Fruit fly (Drosophila melanogaster): Measurements from ENCODE around the gene Phlpp.
A peak's percentile ranks its signal among the peaks of the same experiment; 100 is the strongest.

Phlpp gene

DNA sequence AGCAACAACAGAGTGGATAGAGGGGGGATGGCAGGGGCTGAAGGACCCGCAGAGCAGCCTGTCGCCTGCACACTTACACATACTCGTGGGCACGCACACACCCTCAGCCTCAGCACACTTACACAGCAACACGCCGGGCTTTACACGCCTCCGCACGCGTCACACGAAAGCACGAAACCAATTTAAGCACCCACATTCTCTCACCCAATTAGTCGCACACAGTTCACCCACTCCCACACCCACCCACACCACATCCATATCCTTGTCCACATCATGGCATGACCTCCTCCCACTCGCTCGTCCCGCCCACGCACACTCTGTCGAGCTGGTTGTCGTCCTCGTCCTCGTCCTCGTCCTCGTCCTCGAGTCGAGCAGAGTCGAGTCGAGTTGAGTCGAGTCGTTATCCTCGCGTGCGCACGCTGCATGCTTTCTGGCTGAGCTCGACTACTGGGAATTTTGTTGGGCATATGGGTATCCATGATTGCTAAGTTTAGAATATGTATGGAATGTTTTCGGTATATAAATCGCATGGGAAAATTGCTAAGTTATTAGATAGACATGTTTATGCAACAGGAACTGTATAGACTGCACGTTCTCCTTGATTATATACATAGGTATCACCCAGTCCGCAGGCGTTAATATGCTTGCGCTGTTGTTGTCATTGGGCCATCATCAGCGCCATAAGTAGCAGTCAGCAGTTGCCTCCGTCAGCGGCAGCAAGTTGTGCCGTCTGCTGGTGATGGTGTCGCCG, 46.9 kb upstream of the Phlpp start (continued):
- TF ChIP-seq ash1 (GFP tag; optimal IDR thresholded peaks at IDR 0.05) (peak; percentile 13), GATAe (GFP tag; conservative IDR thresholded peaks at IDR 0.05) (0 out of 2 replicates have a peak, but pooled peaks have one; percentile 15), CG30431 (GFP tag; optimal IDR thresholded peaks at IDR 0.05) (peak; percentile 43), Max (GFP tag; optimal IDR thresholded peaks at IDR 0.05) (peak; percentile 55), fu2 (GFP tag; optimal IDR thresholded peaks at IDR 0.05) (peak; percentile 76), chn (GFP tag; optimal IDR thresholded peaks at IDR 0.05) (peak; percentile 74), Gsc (GFP tag; IDR thresholded peaks at IDR 0.05) (peak; percentile 66), Dp (GFP tag; optimal IDR thresholded peaks at IDR 0.05) (no peak), vnd (GFP tag; IDR thresholded peaks at IDR 0.05; ENCODE audit: partially characterized antibody) (no peak), CG8944 (GFP tag; optimal IDR thresholded peaks at IDR 0.05) (peak; percentile 81), CG10366 (GFP tag; IDR thresholded peaks at IDR 0.05) (peak; percentile 88), NK7.1 (GFP tag; optimal IDR thresholded peaks at IDR 0.05) (peak; percentile 56), abd-A (tag; optimal IDR thresholded peaks at IDR 0.05) (peak; percentile 96), danr (GFP tag; IDR thresholded peaks at IDR 0.05) (peak; percentile 71), MTF-1 (GFP tag; optimal IDR thresholded peaks at IDR 0.05; ENCODE audit: borderline replicate concordance) (peak; percentile 33), CG3281 (GFP tag; optimal IDR thresholded peaks at IDR 0.05) (peak; percentile 79), bowl (GFP tag; IDR thresholded peaks at IDR 0.05) (peak; percentile 63; the same call in 1 of the 2 replicates), CG9215 (GFP tag; IDR thresholded peaks at IDR 0.05) (peak; percentile 78), CoRest (tag; optimal IDR thresholded peaks at IDR 0.05) (peak; percentile 84), lab (GFP tag; optimal IDR thresholded peaks at IDR 0.05) (peak; percentile 92), sd (tag; optimal IDR thresholded peaks at IDR 0.05) (peak; percentile 64), CG9817 (tag; optimal IDR thresholded peaks at IDR 0.05) (peak; percentile 76), lilli (GFP tag; optimal IDR thresholded peaks at IDR 0.05) (peak; percentile 90), ERR (GFP tag; optimal IDR thresholded peaks at IDR 0.05) (peak; percentile 67), unc-4 (GFP tag; IDR thresholded peaks at IDR 0.05; ENCODE audit: partially characterized antibody) (no peak), CG14050 (GFP tag; IDR thresholded peaks at IDR 0.05) (peak; percentile 76), CG4282 (GFP tag; optimal IDR thresholded peaks at IDR 0.05) (no peak), CG42726 (GFP tag; IDR thresholded peaks at IDR 0.05; ENCODE audit: partially characterized antibody) (no peak), MBD-R2 (GFP tag; IDR thresholded peaks at IDR 0.05) (peak; percentile 41; the same call in 1 of the 2 replicates), ind (GFP tag; optimal IDR thresholded peaks at IDR 0.05) (peak; percentile 82), Sry-δ (GFP tag; optimal IDR thresholded peaks at IDR 0.05) (peak; percentile 32), corto (GFP tag; optimal IDR thresholded peaks at IDR 0.05) (peak; percentile 45), Sox100B (GFP tag; optimal IDR thresholded peaks at IDR 0.05) (peak; percentile 66), fd64A (GFP tag; optimal IDR thresholded peaks at IDR 0.05) (peak; percentile 22), gsb (GFP tag; IDR thresholded peaks at IDR 0.05) (peak; percentile 67), CG2678 (tag; optimal IDR thresholded peaks at IDR 0.05) (peak; percentile 90), Oaz (GFP tag; IDR thresholded peaks at IDR 0.05) (peak; percentile 83), kay (GFP tag; optimal IDR thresholded peaks at IDR 0.05) (peak; percentile 58), wek (GFP tag; optimal IDR thresholded peaks at IDR 0.05) (peak; percentile 23), CG18011 (GFP tag; optimal IDR thresholded peaks at IDR 0.05) (peak; percentile 3), Rfx (GFP tag; IDR thresholded peaks at IDR 0.05) (peak; percentile 89), sens (GFP tag) (peak; percentile 95), CG6854 (GFP tag; optimal IDR thresholded peaks at IDR 0.05) (peak; percentile 18), CTCF (GFP tag; optimal IDR thresholded peaks at IDR 0.05) (no peak), Dfd (GFP tag; optimal IDR thresholded peaks at IDR 0.05) (no peak), tll (GFP tag; optimal IDR thresholded peaks at IDR 0.05) (no peak), CG1529 (GFP tag; optimal IDR thresholded peaks at IDR 0.05) (peak; percentile 67), sc (optimal IDR thresholded peaks at IDR 0.05) (no peak), sc (GFP tag; optimal IDR thresholded peaks at IDR 0.05) (peak; percentile 59)

All from whole organism, embryonic.